Worm (Caenorhabditis elegans) whole organism, mixed stage, embryonic: ENCODE results near the gene C40H1.9.

Experiments used
- bed-3 ChIP-seq: fragments of 200-800 bp; sonication (Bioruptor generic); optimal IDR thresholded peaks from 3 replicates; lab custom pipeline; 2018; ENCODE audit warnings: mild to moderate bottlenecking, missing genetic modification characterization, moderate library complexity, missing compliant biosample characterization
- blmp-1 ChIP-seq: fragments of 150-350 bp; optimal IDR thresholded peaks from 2 replicates; lab custom pipeline; 2014; ENCODE audit warnings: missing biosample characterization, missing genetic modification characterization
- ceh-39 ChIP-seq: fragments of 150-350 bp; optimal IDR thresholded peaks from 2 replicates; lab custom pipeline; 2014; ENCODE audit warnings: missing biosample characterization, missing genetic modification characterization
- ceh-43 ChIP-seq: fragments of 200-800 bp; sonication (Bioruptor generic); optimal IDR thresholded peaks from 2 replicates; lab custom pipeline; 2018; ENCODE audit warnings: mild to moderate bottlenecking, missing genetic modification characterization, moderate library complexity, missing compliant biosample characterization
- ceh-83 ChIP-seq: fragments of 200-800 bp; sonication (Bioruptor generic); optimal IDR thresholded peaks from 2 replicates; lab custom pipeline; 2018; ENCODE audit warnings: mild to moderate bottlenecking, missing genetic modification characterization, missing compliant biosample characterization
- ces-1 ChIP-seq: fragments of 150-350 bp; optimal IDR thresholded peaks from 2 replicates; lab custom pipeline; 2014; ENCODE audit warnings: missing biosample characterization, missing genetic modification reagents, missing genetic modification characterization
- cnd-1 ChIP-seq: fragments of 200-800 bp; sonication (Bioruptor generic); optimal IDR thresholded peaks from 2 replicates; lab custom pipeline; 2018; ENCODE audit warnings: mild to moderate bottlenecking, missing genetic modification characterization, missing compliant biosample characterization
- drap-1 ChIP-seq: fragments of 200-800 bp; sonication (Bioruptor generic); optimal IDR thresholded peaks from 3 replicates; lab custom pipeline; 2018; ENCODE audit warnings: mild to moderate bottlenecking, missing genetic modification characterization, missing compliant biosample characterization
- elt-1 ChIP-seq: sonication (generic microtip); optimal IDR thresholded peaks from 2 replicates; lab custom pipeline; 2017; ENCODE audit warnings: missing genetic modification characterization, mild to moderate bottlenecking, missing compliant biosample characterization, antibody characterized with exemption, moderate library complexity, borderline replicate concordance; ENCODE audit not compliant: insufficient read depth
- flh-1 ChIP-seq: fragments of 200-800 bp; sonication (Bioruptor generic); optimal IDR thresholded peaks from 2 replicates; lab custom pipeline; 2018; ENCODE audit warnings: mild to moderate bottlenecking, missing genetic modification characterization, moderate library complexity, missing compliant biosample characterization
- ham-2 ChIP-seq: fragments of 200-800 bp; sonication (Bioruptor generic); optimal IDR thresholded peaks from 2 replicates; lab custom pipeline; 2018; ENCODE audit warnings: mild to moderate bottlenecking, missing genetic modification characterization, missing compliant biosample characterization
- hlh-1 ChIP-seq: fragments of 150-350 bp; optimal IDR thresholded peaks from 2 replicates; lab custom pipeline; 2014; ENCODE audit warnings: missing biosample characterization, missing genetic modification reagents, missing genetic modification characterization
- lin-32 ChIP-seq: fragments of 200-800 bp; sonication (Bioruptor generic); optimal IDR thresholded peaks from 2 replicates; lab custom pipeline; 2018; ENCODE audit warnings: mild to moderate bottlenecking, missing genetic modification characterization, missing compliant biosample characterization
- lsy-2 ChIP-seq: fragments of 150-350 bp; optimal IDR thresholded peaks from 2 replicates; lab custom pipeline; 2014; ENCODE audit warnings: missing biosample characterization, missing genetic modification characterization
- mab-5 ChIP-seq: fragments of 150-350 bp; optimal IDR thresholded peaks from 2 replicates; lab custom pipeline; 2014; ENCODE audit warnings: missing biosample characterization, missing genetic modification characterization
- mls-2 ChIP-seq: sonication (generic microtip); optimal IDR thresholded peaks from 2 replicates; lab custom pipeline; 2016; ENCODE audit warnings: mild to moderate bottlenecking, missing genetic modification characterization, moderate library complexity, missing compliant biosample characterization
- nhr-12 ChIP-seq: fragments of 150-350 bp; optimal IDR thresholded peaks from 2 replicates; lab custom pipeline; 2014; ENCODE audit warnings: missing biosample characterization, missing genetic modification characterization
- nhr-2 ChIP-seq: fragments of 150-350 bp; optimal IDR thresholded peaks from 2 replicates; lab custom pipeline; 2014; ENCODE audit warnings: missing biosample characterization, missing genetic modification characterization
- nhr-237 ChIP-seq: fragments of 150-350 bp; optimal IDR thresholded peaks from 2 replicates; lab custom pipeline; 2014; ENCODE audit warnings: missing biosample characterization, missing genetic modification characterization
- nhr-28 ChIP-seq: fragments of 150-350 bp; optimal IDR thresholded peaks from 2 replicates; lab custom pipeline; 2014; ENCODE audit warnings: missing biosample characterization, missing genetic modification characterization
- nhr-76 ChIP-seq: sonication (generic microtip); optimal IDR thresholded peaks from 2 replicates; lab custom pipeline; 2017; ENCODE audit warnings: missing biosample characterization, missing genetic modification characterization
- pha-4 ChIP-seq: fragments of 150-350 bp; optimal IDR thresholded peaks from 2 replicates; lab custom pipeline; 2018; ENCODE audit warnings: missing biosample characterization, missing genetic modification reagents, missing genetic modification characterization
- snpc-4 ChIP-seq: fragments of 150-350 bp; optimal IDR thresholded peaks from 2 replicates; lab custom pipeline; 2014; ENCODE audit warnings: missing biosample characterization, missing genetic modification characterization
- sptf-1 ChIP-seq: sonication (generic microtip); optimal IDR thresholded peaks from 2 replicates; lab custom pipeline; 2017; ENCODE audit warnings: mild to moderate bottlenecking, missing genetic modification characterization, moderate library complexity, missing compliant biosample characterization
- tbx-8 ChIP-seq: fragments of 200-800 bp; sonication (Bioruptor generic); optimal IDR thresholded peaks from 2 replicates; lab custom pipeline; 2018; ENCODE audit warnings: mild to moderate bottlenecking, missing genetic modification characterization, moderate library complexity, missing compliant biosample characterization
- unc-120 ChIP-seq: sonication (generic microtip); optimal IDR thresholded peaks from 2 replicates; lab custom pipeline; 2017; ENCODE audit warnings: missing genetic modification characterization, missing compliant biosample characterization; ENCODE audit not compliant: poor library complexity, severe bottlenecking
- unc-39 ChIP-seq: fragments of 150-350 bp; optimal IDR thresholded peaks from 2 replicates; lab custom pipeline; 2014; ENCODE audit warnings: missing biosample characterization, missing genetic modification characterization
- unc-62 ChIP-seq: fragments of 150-350 bp; optimal IDR thresholded peaks from 2 replicates; lab custom pipeline; 2014; ENCODE audit warnings: missing biosample characterization, missing genetic modification reagents, missing genetic modification characterization
- zip-8 ChIP-seq: fragments of 150-350 bp; optimal IDR thresholded peaks from 2 replicates; lab custom pipeline; 2014; ENCODE audit warnings: missing biosample characterization, missing genetic modification characterization
- ztf-11 ChIP-seq: fragments of 150-350 bp; optimal IDR thresholded peaks from 2 replicates; lab custom pipeline; 2014; ENCODE audit warnings: missing biosample characterization, missing genetic modification characterization

C40H1.9 gene

DNA sequence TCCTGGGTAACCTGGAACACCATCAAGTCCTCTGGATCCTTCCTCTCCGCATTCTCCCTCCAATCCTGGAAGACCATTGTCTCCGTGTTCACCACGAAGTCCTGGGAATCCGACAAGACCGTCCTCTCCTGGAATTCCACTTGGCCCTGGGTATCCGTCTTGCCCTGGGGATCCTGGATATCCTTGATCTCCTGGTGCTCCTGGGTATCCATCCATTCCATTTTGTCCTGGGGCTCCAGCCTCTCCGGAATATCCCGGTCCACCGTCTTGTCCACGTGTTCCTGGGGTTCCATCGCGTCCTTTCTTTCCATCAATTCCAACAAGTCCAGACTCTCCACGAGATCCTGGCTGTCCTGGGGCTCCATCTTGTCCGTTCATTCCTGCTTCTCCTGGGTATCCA is 20.3 kb downstream of the C40H1.9 start:
- TF ChIP-seq ces-1 (GFP tag; lab: Kevin White, UChicago), result no peak
- no peak for TF ChIP-seq unc-39
- TF ChIP-seq, all 35 proteins: peak for 0

DNA sequence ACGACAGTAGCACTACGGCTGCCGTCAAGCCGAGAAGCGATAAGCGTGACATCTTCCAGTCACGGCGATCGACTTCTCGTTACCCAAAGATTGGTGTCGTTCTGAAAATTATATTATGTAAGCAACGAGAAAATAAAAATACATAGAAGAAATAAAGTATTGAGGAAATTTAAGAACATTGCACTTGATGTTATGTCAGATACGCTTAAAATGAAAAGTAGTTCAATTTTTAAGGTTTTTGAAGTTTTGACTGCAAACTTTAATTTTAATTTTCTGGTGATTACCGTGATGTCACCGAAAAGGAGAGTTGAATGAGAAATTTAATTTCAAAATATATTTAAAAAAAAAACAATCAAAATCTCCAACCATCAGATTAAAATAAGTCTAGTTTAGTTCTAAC is 24.6 kb downstream of the C40H1.9 start, which contains the start of gene emb-9:
emb-9 (minus strand) TSS at position 101 of the 400 bp plus-strand sequence.
- TF ChIP-seq nhr-237 (tag; lab: Kevin White, UChicago) (no peak), mab-5 (no peak)

DNA sequence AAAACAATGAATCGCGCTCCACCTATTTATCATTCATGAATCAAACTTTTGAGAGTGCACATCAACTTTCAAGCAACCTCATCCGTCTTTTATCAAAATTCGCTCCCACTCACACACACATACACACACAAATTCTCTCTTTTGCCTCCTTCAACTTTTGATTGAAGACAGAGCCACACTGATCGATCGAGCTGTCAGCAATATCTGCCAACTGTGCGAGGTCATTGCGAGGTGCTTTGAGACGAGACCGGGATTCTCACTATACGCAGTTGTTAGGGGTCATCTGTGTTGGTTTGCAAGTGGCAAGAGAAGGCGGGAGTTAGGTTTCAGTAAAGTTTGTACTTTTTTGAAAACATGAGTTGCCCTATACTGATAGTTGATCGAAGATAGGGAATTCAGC is 26.4 kb downstream of the C40H1.9 start:
- TF ChIP-seq ceh-39 (tag; lab: Kevin White, UChicago), result no peak
- peak; percentile 98 for TF ChIP-seq unc-62
- no peak for TF ChIP-seq cnd-1 (tag; lab: Kevin White, UChicago)
- peak; percentile 99 for TF ChIP-seq hlh-1 (tag; lab: Kevin White, UChicago)
- TF ChIP-seq, all 35 proteins: peak for 2

DNA sequence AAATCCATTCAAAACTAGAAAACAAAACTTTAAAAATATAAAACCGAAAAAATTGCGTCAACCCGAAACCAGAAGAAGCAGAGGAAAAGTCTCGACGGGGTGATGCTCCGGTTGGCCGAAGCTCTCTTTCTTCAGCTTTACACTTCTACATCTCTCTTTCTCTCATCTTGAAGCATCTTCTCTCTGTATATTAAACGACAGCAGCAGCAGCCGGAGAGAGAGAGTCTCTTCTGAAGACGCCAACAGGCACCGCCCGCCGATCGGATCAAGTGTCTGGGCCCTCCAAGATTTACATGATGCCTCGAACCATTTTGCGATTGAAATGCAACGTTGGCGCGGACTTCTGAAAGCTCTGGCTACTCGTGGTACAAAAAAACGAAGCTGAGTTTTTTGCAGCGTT is 27.0 kb downstream of the C40H1.9 start:
- no peak for TF ChIP-seq unc-120 (tag; lab: Kevin White, UChicago)
- TF ChIP-seq zip-8 (tag; lab: Kevin White, UChicago), result no peak
- no peak for TF ChIP-seq snpc-4 (tag; lab: Kevin White, UChicago)
- no peak for TF ChIP-seq ztf-11 (tag; lab: Kevin White, UChicago)
- peak; percentile 91 for TF ChIP-seq hlh-1 (tag; lab: Kevin White, UChicago)
- no peak for TF ChIP-seq blmp-1
- no peak for TF ChIP-seq nhr-28 (tag; lab: Kevin White, UChicago)
- no peak for TF ChIP-seq sptf-1 (tag; lab: Kevin White, UChicago)
- peak; percentile 24 for TF ChIP-seq unc-62
- no peak for TF ChIP-seq ces-1 (GFP tag; lab: Kevin White, UChicago)

DNA sequence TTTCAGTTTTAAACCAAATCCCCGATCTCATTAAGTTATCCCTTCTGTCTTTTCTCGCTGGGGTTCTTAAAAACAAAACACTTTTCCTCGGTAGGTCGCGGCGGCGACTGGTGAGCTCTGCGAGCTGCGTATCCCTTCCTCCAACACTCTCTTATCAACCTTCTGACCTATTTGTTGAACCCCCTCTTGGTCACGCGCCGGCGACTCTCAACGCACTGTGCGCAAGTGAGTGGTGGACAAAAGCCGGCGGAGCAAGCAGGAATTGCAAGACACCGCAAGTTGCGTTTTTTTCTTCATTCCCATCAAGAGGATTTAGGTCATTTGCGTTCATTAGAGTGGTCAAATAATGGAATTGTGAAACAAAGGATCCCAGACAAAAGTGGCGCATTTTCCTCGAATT is 34.1 kb downstream of the C40H1.9 start:
- TF ChIP-seq hlh-1 (tag; lab: Kevin White, UChicago) (no peak), nhr-76 (no peak), bed-3 (GFP tag; lab: Kevin White, UChicago) (no peak), mls-2 (tag; lab: Kevin White, UChicago) (no peak), ceh-43 (no peak), pha-4 (peak; percentile 34), unc-39 (no peak)

DNA sequence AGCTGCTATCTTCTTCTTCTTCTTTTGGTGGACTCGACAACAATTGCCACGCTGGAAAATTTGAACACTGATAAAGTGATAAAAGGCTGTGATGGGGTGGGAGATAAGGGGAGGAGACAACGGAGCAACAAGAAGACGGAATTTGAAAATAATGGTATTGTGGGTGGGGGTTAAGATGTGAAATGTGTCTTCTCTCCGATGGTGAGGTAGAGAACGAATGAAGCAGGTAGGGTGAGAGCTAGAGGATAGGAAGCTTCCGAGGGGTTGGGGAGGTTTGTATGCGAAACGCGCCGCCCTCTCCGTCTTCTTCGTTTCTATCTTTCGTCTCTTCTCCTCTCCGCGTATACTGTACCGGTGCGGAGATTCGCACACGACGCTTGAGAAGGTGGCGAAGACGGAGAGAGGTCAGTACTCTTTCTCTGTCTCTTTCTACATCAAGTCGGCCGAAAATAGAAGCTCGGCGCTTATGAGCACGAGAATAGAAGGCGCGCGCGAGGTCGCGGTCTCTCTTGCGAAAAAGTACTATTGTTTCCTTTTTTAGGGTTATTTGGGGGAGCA is 35.8 kb downstream of the C40H1.9 start, which contains the start of gene chtb-1:
chtb-1 (minus strand) TSS at position 51 of the 558 bp plus-strand sequence.
- TF ChIP-seq tbx-8 (GFP tag; lab: Kevin White, UChicago), result no peak
- no peak for TF ChIP-seq lsy-2 (tag; lab: Kevin White, UChicago)
- TF ChIP-seq lin-32 (GFP tag; lab: Kevin White, UChicago), result no peak
- TF ChIP-seq unc-62, result no peak
- no peak for TF ChIP-seq mab-5
- no peak for TF ChIP-seq flh-1
- TF ChIP-seq blmp-1, result no peak
- TF ChIP-seq elt-1 (tag; lab: Kevin White, UChicago), result no peak
- no peak for TF ChIP-seq nhr-12 (tag; lab: Kevin White, UChicago)
- TF ChIP-seq ceh-83 (GFP tag; lab: Kevin White, UChicago), result no peak
- TF ChIP-seq sptf-1 (tag; lab: Kevin White, UChicago), result no peak
- TF ChIP-seq ceh-43, result no peak
- TF ChIP-seq ham-2, result no peak
- no peak for TF ChIP-seq nhr-76
- TF ChIP-seq nhr-2 (tag; lab: Kevin White, UChicago), result no peak
- TF ChIP-seq unc-120 (tag; lab: Kevin White, UChicago), result no peak
- TF ChIP-seq ces-1 (GFP tag; lab: Kevin White, UChicago), result no peak
- TF ChIP-seq drap-1, result no peak
- TF ChIP-seq, all 35 proteins: peak for 0
